Fruit fly (Drosophila melanogaster) whole organism: Measurements from ENCODE around the gene CG17271.

Experiments used
- CG8478 ChIP-seq: fragments of >200 bp; optimal IDR thresholded peaks from 2 replicates; lab custom pipeline; 2018; ENCODE audit warnings: inconsistent platforms
- Dll ChIP-seq: fragments of >200 bp; optimal IDR thresholded peaks from 2 replicates; lab custom pipeline; 2017
- EcR ChIP-seq, 2 experiments: fragments of >200 bp; optimal IDR thresholded peaks; 2 replicates each; lab custom pipeline; 2017; ENCODE audit warnings: missing biosample characterization in 2 of 2, missing genetic modification characterization in 2 of 2, missing genetic modification reagents in 2 of 2
- pan ChIP-seq: fragments of >200 bp; optimal IDR thresholded peaks from 2 replicates; lab custom pipeline; 2017
- psq ChIP-seq: fragments of >200 bp; optimal IDR thresholded peaks from 2 replicates; lab custom pipeline; 2017
- usp ChIP-seq: fragments of >200 bp; optimal IDR thresholded peaks from 2 replicates; lab custom pipeline; 2017; ENCODE audit warnings: missing biosample characterization, missing genetic modification characterization, mixed read lengths

- TF ChIP-seq Dll (lab: Kevin White, UChicago) (no peak), usp (GFP tag; lab: Kevin White, UChicago) (no peak), EcR (GFP tag; optimal IDR thresholded peaks at IDR 0.05; lab: Kevin White, UChicago) (peak in 1 of 2 experiments; percentile 36), psq (lab: Kevin White, UChicago) (no peak), CG8478 (lab: Kevin White, UChicago) (no peak), pan (lab: Kevin White, UChicago) (no peak)
Measured at dm6 chr3R:20832689-20833524, 11.3 kb upstream of the CG17271 start, which contains the start of gene Synd.
